Fruit fly (Drosophila melanogaster) whole organism, embryonic: Measurements from ENCODE around the gene CG6791.

Experiments
- Abd-B ChIP-seq: fragments of 200-800 bp; sonication (Bioruptor generic); optimal IDR thresholded peaks from 2 replicates; lab custom pipeline; 2018; ENCODE audit warnings: missing biosample characterization, mild to moderate bottlenecking, missing genetic modification characterization, moderate library complexity
- Aef1 ChIP-seq: fragments of 200-800 bp; sonication (Bioruptor generic); IDR thresholded peaks from 3 replicates; pipeline ENCODE4 v1.3.6; 2022; ENCODE audit warnings: missing biosample characterization, missing genetic modification characterization
- Atf-2 ChIP-seq: fragments of 200-800 bp; sonication (Bioruptor generic); optimal IDR thresholded peaks from 2 replicates; lab custom pipeline; 2016; ENCODE audit warnings: missing biosample characterization, missing genetic modification characterization
- BEAF-32 ChIP-seq: fragments of 200-800 bp; sonication (Bioruptor generic); optimal IDR thresholded peaks from 3 replicates; lab custom pipeline; 2017; ENCODE audit warnings: missing biosample characterization, missing genetic modification characterization, mild to moderate bottlenecking, moderate library complexity, missing genetic modification reagents
- CG12236 ChIP-seq: fragments of 200-800 bp; sonication (Bioruptor generic); optimal IDR thresholded peaks from 2 replicates; lab custom pipeline; 2016; ENCODE audit warnings: missing biosample characterization, missing genetic modification characterization
- CG1602 ChIP-seq: fragments of 200-800 bp; sonication (Bioruptor generic); optimal IDR thresholded peaks from 3 replicates; lab custom pipeline; 2016; ENCODE audit warnings: missing biosample characterization, missing genetic modification characterization
- CG16863 ChIP-seq: fragments of 200-800 bp; sonication (Bioruptor generic); optimal IDR thresholded peaks from 3 replicates; lab custom pipeline; 2016; ENCODE audit warnings: missing biosample characterization, missing genetic modification characterization
- CG17829 ChIP-seq: fragments of 200-800 bp; optimal IDR thresholded peaks from 2 replicates; lab custom pipeline; 2019; ENCODE audit warnings: missing biosample characterization, mild to moderate bottlenecking, missing genetic modification characterization, moderate library complexity
- CG2116 ChIP-seq: fragments of 200-800 bp; sonication (Bioruptor generic); optimal IDR thresholded peaks from 3 replicates; lab custom pipeline; 2018; ENCODE audit warnings: missing biosample characterization, mild to moderate bottlenecking, missing genetic modification characterization
- CG2120 ChIP-seq: fragments of 200-800 bp; sonication (Bioruptor generic); optimal IDR thresholded peaks from 3 replicates; lab custom pipeline; 2016; ENCODE audit warnings: missing biosample characterization, missing genetic modification characterization
- CG2678 ChIP-seq: fragments of 200-800 bp; sonication (Bioruptor generic); optimal IDR thresholded peaks from 3 replicates; lab custom pipeline; 2019; ENCODE audit warnings: missing biosample characterization, mild to moderate bottlenecking, missing genetic modification characterization, moderate library complexity
- CG2889 ChIP-seq: fragments of 200-800 bp; sonication (Bioruptor generic); IDR thresholded peaks from 3 replicates; pipeline ENCODE4 v1.3.6; 2022; ENCODE audit warnings: missing biosample characterization, missing genetic modification characterization
- CG3281 ChIP-seq: fragments of 200-800 bp; sonication (Bioruptor generic); optimal IDR thresholded peaks from 3 replicates; lab custom pipeline; 2017; ENCODE audit warnings: missing biosample characterization, mild to moderate bottlenecking, missing genetic modification characterization
- CG3838 ChIP-seq: fragments of 200-800 bp; sonication (Bioruptor generic); optimal IDR thresholded peaks from 3 replicates; lab custom pipeline; 2016; ENCODE audit warnings: missing biosample characterization, missing genetic modification characterization
- CG5953 ChIP-seq: fragments of 200-800 bp; sonication (Bioruptor generic); IDR thresholded peaks from 2 replicates; pipeline ENCODE4 v1.3.6; 2022; ENCODE audit warnings: missing biosample characterization, missing genetic modification characterization
- CG6854 ChIP-seq: fragments of 200-800 bp; sonication (Bioruptor generic); optimal IDR thresholded peaks from 3 replicates; lab custom pipeline; 2017; ENCODE audit warnings: missing biosample characterization, mild to moderate bottlenecking, missing genetic modification characterization
- CG9609 ChIP-seq: fragments of 200-800 bp; sonication (Bioruptor generic); optimal IDR thresholded peaks from 3 replicates; lab custom pipeline; 2016; ENCODE audit warnings: missing biosample characterization, missing genetic modification characterization
- Camta ChIP-seq: fragments of 200-800 bp; sonication (Bioruptor generic); optimal IDR thresholded peaks from 2 replicates; lab custom pipeline; 2016; ENCODE audit warnings: missing biosample characterization, missing genetic modification characterization
- D ChIP-seq, 2 experiments: fragments of 200-800 bp in 1 of 2; fragments of >200 bp in 1 of 2; sonication (Bioruptor generic) in 1 of 2; optimal IDR thresholded peaks; 2 replicates in 1 of 2; 3 replicates in 1 of 2; lab custom pipeline; 2017; ENCODE audit warnings: mild to moderate bottlenecking in 1 of 2, missing biosample characterization in 1 of 2, missing genetic modification characterization in 1 of 2, missing genetic modification reagents in 1 of 2
- Deaf1 ChIP-seq: fragments of 200-800 bp; optimal IDR thresholded peaks from 3 replicates; lab custom pipeline; 2019; ENCODE audit warnings: missing biosample characterization, mild to moderate bottlenecking, missing genetic modification characterization, moderate library complexity
- Dll ChIP-seq: fragments of 200-800 bp; sonication (Bioruptor generic); IDR thresholded peaks from 4 replicates; pipeline ENCODE4 v1.3.6; 2022; ENCODE audit warnings: missing biosample characterization, missing genetic modification characterization; ENCODE audit not compliant: partially characterized antibody
- Fer3 ChIP-seq: fragments of 200-800 bp; sonication (Bioruptor generic); optimal IDR thresholded peaks from 2 replicates; lab custom pipeline; 2018; ENCODE audit warnings: missing biosample characterization, mild to moderate bottlenecking, missing genetic modification characterization, moderate library complexity
- GATAe ChIP-seq: fragments of 200-800 bp; sonication (Bioruptor generic); conservative IDR thresholded peaks from 2 replicates; pipeline ENCODE4 v1.3.6; 2022; ENCODE audit warnings: missing biosample characterization, missing genetic modification characterization
- HLH4C ChIP-seq: fragments of 200-800 bp; sonication (Bioruptor generic); IDR thresholded peaks from 3 replicates; pipeline ENCODE4 v1.3.6; 2022; ENCODE audit warnings: missing biosample characterization, missing genetic modification characterization; ENCODE audit not compliant: partially characterized antibody
- Med ChIP-seq: fragments of 200-800 bp; sonication (Bioruptor generic); peaks from one replicate; lab custom pipeline; 2016; ENCODE audit warnings: missing biosample characterization, missing genetic modification characterization, mild to moderate bottlenecking, inconsistent platforms, moderate library complexity
- Scr ChIP-seq: fragments of 200-800 bp; sonication (Bioruptor generic); IDR thresholded peaks from 2 replicates; pipeline ENCODE4 v1.3.6; 2022; ENCODE audit warnings: missing biosample characterization, missing genetic modification characterization; ENCODE audit not compliant: partially characterized antibody
- Sry-β ChIP-seq: fragments of 200-800 bp; sonication (Bioruptor generic); optimal IDR thresholded peaks from 2 replicates; lab custom pipeline; 2018; ENCODE audit warnings: missing biosample characterization, mild to moderate bottlenecking, missing genetic modification characterization, moderate library complexity
- Ssrp ChIP-seq: fragments of 200-800 bp; sonication (Bioruptor generic); optimal IDR thresholded peaks from 2 replicates; lab custom pipeline; 2018; ENCODE audit warnings: missing biosample characterization, mild to moderate bottlenecking, missing genetic modification characterization, moderate library complexity
- ato ChIP-seq: fragments of 200-800 bp; sonication (Bioruptor generic); IDR thresholded peaks from 2 replicates; pipeline ENCODE4 v1.3.6; 2022; ENCODE audit warnings: missing biosample characterization, missing genetic modification characterization; ENCODE audit not compliant: partially characterized antibody
- bab2 ChIP-seq: fragments of 200-800 bp; sonication (Bioruptor generic); optimal IDR thresholded peaks from 2 replicates; lab custom pipeline; 2016; ENCODE audit warnings: missing biosample characterization, missing genetic modification characterization
- bowl ChIP-seq: fragments of 200-800 bp; sonication (Bioruptor generic); IDR thresholded peaks from 2 replicates; pipeline ENCODE4 v1.3.6; 2022; ENCODE audit warnings: missing biosample characterization, missing genetic modification characterization
- btn ChIP-seq: fragments of 200-800 bp; sonication (Bioruptor generic); optimal IDR thresholded peaks from 2 replicates; lab custom pipeline; 2016; ENCODE audit warnings: missing biosample characterization, missing genetic modification characterization
- chm ChIP-seq: fragments of 200-800 bp; sonication (Bioruptor generic); IDR thresholded peaks from 2 replicates; pipeline ENCODE4 v1.3.6; 2022; ENCODE audit warnings: missing biosample characterization, missing genetic modification characterization
- ci ChIP-seq: fragments of 200-800 bp; sonication (Bioruptor generic); IDR thresholded peaks from 3 replicates; pipeline ENCODE4 v1.3.6; 2022; ENCODE audit warnings: missing biosample characterization, missing genetic modification characterization
- dmrt99B ChIP-seq: fragments of 200-800 bp; sonication (Bioruptor generic); optimal IDR thresholded peaks from 2 replicates; lab custom pipeline; 2018; ENCODE audit warnings: missing biosample characterization, mild to moderate bottlenecking, missing genetic modification characterization, moderate library complexity
- h ChIP-seq: fragments of >200 bp; optimal IDR thresholded peaks from 2 replicates; lab custom pipeline; 2017
- klu ChIP-seq: fragments of 200-800 bp; sonication (Bioruptor generic); IDR thresholded peaks from 2 replicates; pipeline ENCODE4 v1.3.6; 2022; ENCODE audit warnings: missing biosample characterization, missing genetic modification characterization
- kni ChIP-seq: fragments of 200-800 bp; sonication (Bioruptor generic); optimal IDR thresholded peaks from 3 replicates; lab custom pipeline; 2017; ENCODE audit warnings: mild to moderate bottlenecking, missing biosample characterization, missing genetic modification reagents, missing genetic modification characterization
- lola ChIP-seq, 3 experiments: fragments of >200 bp in 2 of 3; fragments of 200-800 bp in 1 of 3; sonication (Bioruptor generic) in 1 of 3; optimal IDR thresholded peaks; 2 replicates each; lab custom pipeline; 2017 to 2019; ENCODE audit warnings: missing biosample characterization in 3 of 3, missing genetic modification characterization in 3 of 3, mild to moderate bottlenecking in 1 of 3, moderate library complexity in 1 of 3
- prd ChIP-seq, 3 experiments: fragments of >200 bp in 2 of 3; fragments of 200-800 bp in 1 of 3; sonication (Bioruptor generic) in 1 of 3; optimal IDR thresholded peaks in 2 of 3; IDR thresholded peaks in 1 of 3; 2 replicates in 2 of 3; 3 replicates in 1 of 3; pipeline versions ENCODE4 v1.3.6 to Lab custom; 2017 to 2022; ENCODE audit warnings: missing biosample characterization in 1 of 3, missing genetic modification characterization in 1 of 3
- run ChIP-seq: fragments of 200-800 bp; sonication (Bioruptor generic); optimal IDR thresholded peaks from 3 replicates; lab custom pipeline; 2018; ENCODE audit warnings: missing biosample characterization, mild to moderate bottlenecking, missing genetic modification characterization
- schlank ChIP-seq: fragments of 200-800 bp; sonication (Bioruptor generic); optimal IDR thresholded peaks from 2 replicates; lab custom pipeline; 2018; ENCODE audit warnings: missing biosample characterization, mild to moderate bottlenecking, missing genetic modification characterization
- tgo ChIP-seq: fragments of 200-800 bp; sonication (Bioruptor generic); IDR thresholded peaks from 3 replicates; pipeline ENCODE4 v1.3.6; 2022; ENCODE audit warnings: missing biosample characterization, missing genetic modification characterization
- toy ChIP-seq: fragments of 200-800 bp; sonication (Bioruptor generic); IDR thresholded peaks from 2 replicates; pipeline ENCODE4 v1.3.6; 2022; ENCODE audit warnings: missing biosample characterization, missing genetic modification characterization
- twi ChIP-seq: fragments of 200-800 bp; optimal IDR thresholded peaks from 2 replicates; lab custom pipeline; 2019; ENCODE audit warnings: missing biosample characterization, mild to moderate bottlenecking, missing genetic modification characterization, moderate library complexity
- vvl ChIP-seq: fragments of 200-800 bp; sonication (Bioruptor generic); IDR thresholded peaks from 2 replicates; pipeline ENCODE4 v1.3.6; 2022; ENCODE audit warnings: missing biosample characterization, missing genetic modification characterization
- wor ChIP-seq: fragments of 200-800 bp; sonication (Bioruptor generic); IDR thresholded peaks from 2 replicates; pipeline ENCODE4 v1.3.6; 2022; ENCODE audit warnings: missing biosample characterization, missing genetic modification characterization
- z ChIP-seq: fragments of 200-800 bp; sonication (Bioruptor generic); IDR thresholded peaks from 3 replicates; pipeline ENCODE4 v1.3.6; 2022; ENCODE audit warnings: missing biosample characterization, missing genetic modification characterization
- zfh2 ChIP-seq: fragments of 200-800 bp; sonication (Bioruptor generic); optimal IDR thresholded peaks from 2 replicates; lab custom pipeline; 2016; ENCODE audit warnings: missing biosample characterization, missing genetic modification characterization

The CG6791 gene

dm6 chr3R:11557492-11557965 is 32.4 kb downstream of the CG6791 start, which contains the start of gene CG10898 (continued):
- TF ChIP-seq Scr = peak; percentile 52
- peak; percentile 53 for TF ChIP-seq BEAF-32 (GFP tag; lab: Kevin White, UChicago)
- peak; percentile 58 for TF ChIP-seq wor (GFP tag; lab: Robert Waterston, UW)
- TF ChIP-seq dmrt99B (tag; lab: Kevin White, UChicago) = peak; percentile 77
- peak; percentile 80 for TF ChIP-seq CG2889
- TF ChIP-seq klu (GFP tag; lab: Robert Waterston, UW) = peak; percentile 52
- peak; percentile 7 for TF ChIP-seq run (tag; lab: Kevin White, UChicago)
- TF ChIP-seq Atf-2 = peak; percentile 81
- TF ChIP-seq z (GFP tag; lab: Robert Waterston, UW) = no peak
- TF ChIP-seq Camta (GFP tag; lab: Kevin White, UChicago) = peak; percentile 85
- peak; percentile 78 for TF ChIP-seq Ssrp (tag; lab: Kevin White, UChicago)
- TF ChIP-seq Med (GFP tag; lab: Kevin White, UChicago) = peak; percentile 98
- 0 out of 3 replicates have a peak, but pooled peaks have one; percentile 36 for TF ChIP-seq HLH4C (GFP tag; lab: Robert Waterston, UW)
- peak; percentile 13 for TF ChIP-seq btn (GFP tag; lab: Kevin White, UChicago)
- TF ChIP-seq Aef1 (GFP tag; lab: Robert Waterston, UW) = peak; percentile 81
- peak; percentile 31; the same call in 1 of the 2 replicates for TF ChIP-seq GATAe (GFP tag; lab: Robert Waterston, UW)
- TF ChIP-seq CG9609 (GFP tag; lab: Kevin White, UChicago) = peak; percentile 84
- peak; percentile 94 for TF ChIP-seq CG2120 (GFP tag; lab: Kevin White, UChicago)
- TF ChIP-seq Dll (GFP tag; lab: Robert Waterston, UW) = peak; percentile 57; the same call in 2 of the 4 replicates
- peak; percentile 58; the same call in 1 of the 2 replicates for TF ChIP-seq bowl (GFP tag; lab: Robert Waterston, UW)
- TF ChIP-seq Sry-β (GFP tag; lab: Kevin White, UChicago) = no peak
- TF ChIP-seq kni (GFP tag; lab: Kevin White, UChicago) = peak; percentile 21
- TF ChIP-seq CG3838 (GFP tag; lab: Kevin White, UChicago) = peak; percentile 67
- no peak for TF ChIP-seq D (optimal IDR thresholded peaks at IDR 0.05; lab: Kevin White, UChicago)
- TF ChIP-seq D (GFP tag; optimal IDR thresholded peaks at IDR 0.05; lab: Kevin White, UChicago) = peak; percentile 55
- TF ChIP-seq CG5953 (GFP tag; lab: Robert Waterston, UW) = peak; percentile 79
- TF ChIP-seq CG6854 = no peak
- peak; percentile 85 for TF ChIP-seq zfh2 (GFP tag; lab: Kevin White, UChicago)
- 0 out of 2 replicates have a peak, but pooled peaks have one; percentile 17 for TF ChIP-seq ato (GFP tag; lab: Robert Waterston, UW)
- TF ChIP-seq prd (optimal IDR thresholded peaks at IDR 0.05; lab: Kevin White, UChicago) = no peak
- peak; percentile 89 for TF ChIP-seq prd (GFP tag; IDR thresholded peaks at IDR 0.05; lab: Robert Waterston, UW)
- peak; percentile 94 for TF ChIP-seq vvl
- peak; percentile 74 for TF ChIP-seq CG1602 (GFP tag; lab: Kevin White, UChicago)
- no peak for TF ChIP-seq h (lab: Kevin White, UChicago)
- TF ChIP-seq CG2116 (GFP tag; lab: Kevin White, UChicago) = peak; percentile 69
- TF ChIP-seq CG2678 (tag; lab: Kevin White, UChicago) = peak; percentile 82
- peak; percentile 88 for TF ChIP-seq bab2 (GFP tag; lab: Kevin White, UChicago)
- peak; percentile 83 for TF ChIP-seq tgo
- TF ChIP-seq chm (GFP tag; lab: Robert Waterston, UW) = peak; percentile 90
- TF ChIP-seq CG16863 (GFP tag; lab: Kevin White, UChicago) = peak; percentile 84
- peak; percentile 82 for TF ChIP-seq CG17829
- TF ChIP-seq CG12236 (GFP tag; lab: Kevin White, UChicago) = peak; percentile 50
- peak; percentile 37 for TF ChIP-seq schlank
- peak; percentile 91 for TF ChIP-seq ci (GFP tag; lab: Robert Waterston, UW)
- peak in 1 of 3 experiments; percentile 69 for TF ChIP-seq lola (GFP tag; optimal IDR thresholded peaks at IDR 0.05; lab: Kevin White, UChicago)
- TF ChIP-seq toy (GFP tag; lab: Robert Waterston, UW) = peak; percentile 59; the same call in 1 of the 2 replicates
- peak; percentile 84 for TF ChIP-seq Abd-B
- peak; percentile 57 for TF ChIP-seq twi (tag; lab: Kevin White, UChicago)
- peak; percentile 78 for TF ChIP-seq Fer3 (tag; lab: Kevin White, UChicago)
- peak; percentile 76 for TF ChIP-seq CG3281 (GFP tag; lab: Kevin White, UChicago)
- TF ChIP-seq Deaf1 (tag; lab: Kevin White, UChicago) = peak; percentile 37
